Worm (Caenorhabditis elegans) whole organism, mixed stage, embryonic: ENCODE data around the gene F44E5.1.
A peak's percentile ranks its signal among the peaks of the same experiment; 100 is the strongest.

Experiments used
- ces-1 ChIP-seq: fragments of 150-350 bp; optimal IDR thresholded peaks from 2 replicates; lab custom pipeline; 2014; ENCODE audit warnings: missing biosample characterization, missing genetic modification reagents, missing genetic modification characterization
- lin-32 ChIP-seq: fragments of 200-800 bp; sonication (Bioruptor generic); optimal IDR thresholded peaks from 2 replicates; lab custom pipeline; 2018; ENCODE audit warnings: mild to moderate bottlenecking, missing genetic modification characterization, missing compliant biosample characterization

DNA sequence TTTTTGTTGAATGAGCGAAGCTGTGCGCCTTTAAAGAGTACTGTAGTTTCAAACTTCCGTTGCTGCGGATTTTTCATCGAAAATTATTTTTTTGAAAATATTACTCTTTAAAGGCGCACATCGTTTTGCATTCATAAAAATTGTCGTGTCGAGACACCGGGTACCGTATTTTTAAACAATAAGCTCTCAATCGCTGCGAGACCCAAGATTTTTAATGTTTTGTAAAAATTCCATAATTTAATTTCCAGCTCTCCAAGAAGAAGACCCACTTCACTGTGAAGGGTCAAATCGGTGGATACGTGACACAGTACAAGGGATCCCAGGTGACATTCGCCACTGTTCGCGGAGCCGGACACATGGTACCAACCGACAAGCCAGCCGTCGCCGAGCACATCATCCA lies 32.0 kb downstream of the F44E5.1 start:
- TF ChIP-seq lin-32 (GFP tag; lab: Kevin White, UChicago) (no peak), ces-1 (GFP tag; lab: Kevin White, UChicago) (peak; percentile 11)
